Fruit fly (Drosophila melanogaster) whole organism, embryonic: ENCODE data around the gene Lst8.

Source experiments
- Blimp-1 ChIP-seq: fragments of 200-800 bp; sonication (Bioruptor generic); optimal IDR thresholded peaks from 3 replicates; lab custom pipeline; 2018; ENCODE audit warnings: missing biosample characterization, missing genetic modification characterization, mild to moderate bottlenecking, moderate library complexity, missing genetic modification reagents
- C15 ChIP-seq: fragments of 200-800 bp; sonication (Bioruptor generic); IDR thresholded peaks from 3 replicates; pipeline ENCODE4 v1.3.6; 2022; ENCODE audit warnings: missing biosample characterization, missing genetic modification characterization
- CG10209 ChIP-seq: fragments of 200-800 bp; sonication (Bioruptor generic); optimal IDR thresholded peaks from 3 replicates; lab custom pipeline; 2017; ENCODE audit warnings: missing biosample characterization, mild to moderate bottlenecking, missing genetic modification characterization, missing genetic modification reagents
- CG10462 ChIP-seq: fragments of 200-800 bp; sonication (Bioruptor generic); optimal IDR thresholded peaks from 2 replicates; lab custom pipeline; 2016; ENCODE audit warnings: missing biosample characterization, missing genetic modification characterization
- CG10959 ChIP-seq: fragments of 200-800 bp; sonication (Bioruptor generic); IDR thresholded peaks from 2 replicates; pipeline ENCODE4 v1.3.6; 2022; ENCODE audit warnings: missing biosample characterization, missing genetic modification characterization
- CG12071 ChIP-seq: fragments of 200-800 bp; sonication (Bioruptor generic); optimal IDR thresholded peaks from 3 replicates; lab custom pipeline; 2018; ENCODE audit warnings: missing biosample characterization, mild to moderate bottlenecking, missing genetic modification characterization
- CG12219 ChIP-seq: fragments of 200-800 bp; sonication (Bioruptor generic); optimal IDR thresholded peaks from 3 replicates; lab custom pipeline; 2018; ENCODE audit warnings: missing biosample characterization, mild to moderate bottlenecking, missing genetic modification characterization
- CG18599 ChIP-seq: fragments of 200-800 bp; sonication (Bioruptor generic); optimal IDR thresholded peaks from 3 replicates; lab custom pipeline; 2017; ENCODE audit warnings: missing biosample characterization, missing genetic modification characterization, mild to moderate bottlenecking, moderate library complexity, missing genetic modification reagents
- CG18764 ChIP-seq: fragments of 200-800 bp; sonication (Bioruptor generic); optimal IDR thresholded peaks from 3 replicates; lab custom pipeline; 2016; ENCODE audit warnings: missing biosample characterization, missing genetic modification characterization
- CG2202 ChIP-seq: fragments of 200-800 bp; sonication (Bioruptor generic); optimal IDR thresholded peaks from 2 replicates; lab custom pipeline; 2018; ENCODE audit warnings: missing biosample characterization, mild to moderate bottlenecking, missing genetic modification characterization
- CG30403 ChIP-seq: fragments of 200-800 bp; sonication (Bioruptor generic); optimal IDR thresholded peaks from 3 replicates; lab custom pipeline; 2016; ENCODE audit warnings: missing biosample characterization, missing genetic modification characterization
- CG32532 ChIP-seq: fragments of 200-800 bp; sonication (Bioruptor generic); IDR thresholded peaks from 2 replicates; pipeline ENCODE4 v1.3.6; 2022; ENCODE audit warnings: missing biosample characterization, missing genetic modification characterization
- CG4360 ChIP-seq: fragments of 200-800 bp; sonication (Bioruptor generic); IDR thresholded peaks from 2 replicates; pipeline ENCODE4 v1.3.6; 2022; ENCODE audit warnings: missing biosample characterization, missing genetic modification characterization
- CG4617 ChIP-seq: fragments of 200-800 bp; sonication (Bioruptor generic); optimal IDR thresholded peaks from 3 replicates; lab custom pipeline; 2016; ENCODE audit warnings: missing biosample characterization, missing genetic modification characterization, borderline replicate concordance
- CG4707 ChIP-seq: fragments of 200-800 bp; sonication (Bioruptor generic); optimal IDR thresholded peaks from 2 replicates; lab custom pipeline; 2018; ENCODE audit warnings: missing biosample characterization, mild to moderate bottlenecking, missing genetic modification characterization, moderate library complexity
- CG6254 ChIP-seq: fragments of 200-800 bp; sonication (Bioruptor generic); optimal IDR thresholded peaks from 3 replicates; lab custom pipeline; 2017; ENCODE audit warnings: mild to moderate bottlenecking, missing biosample characterization, missing genetic modification reagents, missing genetic modification characterization
- CG6791 ChIP-seq: fragments of 200-800 bp; sonication (Bioruptor generic); IDR thresholded peaks from 3 replicates; pipeline ENCODE4 v1.3.6; 2022; ENCODE audit warnings: missing biosample characterization, missing genetic modification characterization; ENCODE audit not compliant: partially characterized antibody
- CG7357 ChIP-seq: fragments of 200-800 bp; sonication (Bioruptor generic); IDR thresholded peaks from 3 replicates; pipeline ENCODE4 v1.3.6; 2022; ENCODE audit warnings: missing biosample characterization, missing genetic modification characterization
- CG8359 ChIP-seq: fragments of 200-800 bp; sonication (Bioruptor generic); optimal IDR thresholded peaks from 2 replicates; lab custom pipeline; 2017; ENCODE audit warnings: missing biosample characterization, mild to moderate bottlenecking, missing genetic modification characterization, borderline replicate concordance
- CG9437 ChIP-seq: fragments of 200-800 bp; sonication (Bioruptor generic); optimal IDR thresholded peaks from 2 replicates; lab custom pipeline; 2018; ENCODE audit warnings: missing biosample characterization, mild to moderate bottlenecking, missing genetic modification characterization
- CHES-1-like ChIP-seq: fragments of 200-800 bp; sonication (Bioruptor generic); optimal IDR thresholded peaks from 2 replicates; lab custom pipeline; 2016; ENCODE audit warnings: missing biosample characterization, missing genetic modification characterization
- CrebB ChIP-seq: fragments of 200-800 bp; sonication (Bioruptor generic); optimal IDR thresholded peaks from 3 replicates; lab custom pipeline; 2018; ENCODE audit warnings: missing biosample characterization, mild to moderate bottlenecking, missing genetic modification characterization
- Dbx ChIP-seq: fragments of 200-800 bp; sonication (Bioruptor generic); IDR thresholded peaks from 3 replicates; pipeline ENCODE4 v1.3.6; 2022; ENCODE audit warnings: missing biosample characterization, missing genetic modification characterization
- Dfd ChIP-seq, 2 experiments: fragments of >200 bp; optimal IDR thresholded peaks; 2 replicates each; lab custom pipeline; 2017; ENCODE audit warnings: missing biosample characterization in 2 of 2, missing genetic modification characterization in 2 of 2
- Dp ChIP-seq: fragments of 200-800 bp; sonication (Bioruptor generic); optimal IDR thresholded peaks from 2 replicates; lab custom pipeline; 2018; ENCODE audit warnings: missing biosample characterization, mild to moderate bottlenecking, missing genetic modification characterization, moderate library complexity
- HHEX ChIP-seq: fragments of 200-800 bp; sonication (Bioruptor generic); optimal IDR thresholded peaks from 3 replicates; lab custom pipeline; 2017; ENCODE audit warnings: missing biosample characterization, mild to moderate bottlenecking, missing genetic modification characterization, missing genetic modification reagents
- Hr51 ChIP-seq, 2 experiments: fragments of 200-800 bp; sonication (Bioruptor generic); optimal IDR thresholded peaks; 2 replicates in 1 of 2; 3 replicates in 1 of 2; lab custom pipeline; 2016 to 2018; ENCODE audit warnings: missing biosample characterization in 2 of 2, missing genetic modification characterization in 2 of 2, mild to moderate bottlenecking in 1 of 2, moderate library complexity in 1 of 2
- Hr78 ChIP-seq, 2 experiments: fragments of 200-800 bp in 1 of 2; fragments of >200 bp in 1 of 2; sonication (Bioruptor generic) in 1 of 2; optimal IDR thresholded peaks; 2 replicates each; lab custom pipeline; 2017 to 2019; ENCODE audit warnings: missing biosample characterization in 2 of 2, missing genetic modification characterization in 2 of 2, mild to moderate bottlenecking in 1 of 2, moderate library complexity in 1 of 2
- Six4 ChIP-seq: fragments of 200-800 bp; sonication (Bioruptor generic); optimal IDR thresholded peaks from 2 replicates; lab custom pipeline; 2016; ENCODE audit warnings: missing biosample characterization, missing genetic modification characterization
- ara ChIP-seq: fragments of 200-800 bp; sonication (Bioruptor generic); IDR thresholded peaks from 2 replicates; pipeline ENCODE4 v1.3.6; 2022; ENCODE audit warnings: missing biosample characterization, missing genetic modification characterization
- crc ChIP-seq: fragments of 200-800 bp; sonication (Bioruptor generic); optimal IDR thresholded peaks from 2 replicates; lab custom pipeline; 2016; ENCODE audit warnings: missing biosample characterization, missing genetic modification characterization
- crol ChIP-seq: fragments of 200-800 bp; sonication (Bioruptor generic); IDR thresholded peaks from 2 replicates; pipeline ENCODE4 v1.3.6; 2022; ENCODE audit warnings: missing biosample characterization, missing genetic modification characterization
- exex ChIP-seq: fragments of 200-800 bp; sonication (Bioruptor generic); optimal IDR thresholded peaks from 4 replicates; lab custom pipeline; 2018; ENCODE audit warnings: missing biosample characterization, mild to moderate bottlenecking, missing genetic modification characterization, moderate library complexity
- fd64A ChIP-seq: fragments of 200-800 bp; sonication (Bioruptor generic); optimal IDR thresholded peaks from 3 replicates; lab custom pipeline; 2018; ENCODE audit warnings: missing biosample characterization, mild to moderate bottlenecking, missing genetic modification characterization
- fd96Cb ChIP-seq: fragments of 200-800 bp; sonication (Bioruptor generic); optimal IDR thresholded peaks from 2 replicates; lab custom pipeline; 2018; ENCODE audit warnings: missing biosample characterization, mild to moderate bottlenecking, missing genetic modification characterization, moderate library complexity
- gce ChIP-seq: fragments of 200-800 bp; sonication (Bioruptor generic); IDR thresholded peaks from 3 replicates; pipeline ENCODE4 v1.3.6; 2022; ENCODE audit warnings: missing biosample characterization, missing genetic modification characterization
- gem ChIP-seq: fragments of 200-800 bp; sonication (Bioruptor generic); optimal IDR thresholded peaks from 2 replicates; lab custom pipeline; 2019; ENCODE audit warnings: missing biosample characterization, mild to moderate bottlenecking, missing genetic modification characterization, moderate library complexity
- insv ChIP-seq, 2 experiments: fragments of 200-800 bp; sonication (Bioruptor generic); optimal IDR thresholded peaks; 3 replicates each; lab custom pipeline; 2016 to 2018; ENCODE audit warnings: missing biosample characterization in 2 of 2, missing genetic modification characterization in 2 of 2
- klu ChIP-seq: fragments of 200-800 bp; sonication (Bioruptor generic); IDR thresholded peaks from 2 replicates; pipeline ENCODE4 v1.3.6; 2022; ENCODE audit warnings: missing biosample characterization, missing genetic modification characterization
- oc ChIP-seq: fragments of 200-800 bp; sonication (Bioruptor generic); optimal IDR thresholded peaks from 2 replicates; lab custom pipeline; 2018; ENCODE audit warnings: missing biosample characterization, mild to moderate bottlenecking, missing genetic modification characterization, moderate library complexity
- org-1 ChIP-seq: fragments of 200-800 bp; sonication (Bioruptor generic); optimal IDR thresholded peaks from 2 replicates; lab custom pipeline; 2017; ENCODE audit warnings: missing biosample characterization, missing genetic modification characterization
- phol ChIP-seq: fragments of 200-800 bp; sonication (Bioruptor generic); optimal IDR thresholded peaks from 3 replicates; lab custom pipeline; 2018; ENCODE audit warnings: missing biosample characterization, mild to moderate bottlenecking, missing genetic modification characterization, moderate library complexity
- ranshi ChIP-seq: fragments of 200-800 bp; sonication (Bioruptor generic); IDR thresholded peaks from 2 replicates; pipeline ENCODE4 v1.3.6; 2022; ENCODE audit warnings: missing biosample characterization, missing genetic modification characterization
- sd ChIP-seq: fragments of 200-800 bp; sonication (Bioruptor generic); optimal IDR thresholded peaks from 3 replicates; lab custom pipeline; 2018; ENCODE audit warnings: missing biosample characterization, mild to moderate bottlenecking, missing genetic modification characterization, moderate library complexity
- sens ChIP-seq: fragments of 200-800 bp; sonication (Bioruptor generic); peaks from one replicate; lab custom pipeline; 2016; ENCODE audit warnings: missing biosample characterization, missing genetic modification characterization
- so ChIP-seq: fragments of 200-800 bp; sonication (Bioruptor generic); IDR thresholded peaks from 3 replicates; pipeline ENCODE4 v1.3.6; 2022; ENCODE audit warnings: missing biosample characterization, missing genetic modification characterization
- yki ChIP-seq: fragments of >200 bp; optimal IDR thresholded peaks from 3 replicates; lab custom pipeline; 2018

Gene Lst8

dm6 chrX:9650048-9650447, 44.3 kb upstream of the Lst8 start (continued):
- TF ChIP-seq CG18599 (GFP tag; lab: Kevin White, UChicago) = no peak
- no peak for TF ChIP-seq CG4617 (GFP tag; lab: Kevin White, UChicago)
- TF ChIP-seq yki (lab: Kevin White, UChicago) = no peak
- no peak for TF ChIP-seq Dp (GFP tag; lab: Kevin White, UChicago)
- TF ChIP-seq CG30403 (GFP tag; lab: Kevin White, UChicago) = peak; percentile 41
- no peak for TF ChIP-seq crol
- TF ChIP-seq gem (tag; lab: Kevin White, UChicago) = peak; percentile 76
- TF ChIP-seq CG10209 (GFP tag; lab: Kevin White, UChicago) = peak; percentile 19

dm6 chrX:9647067-9647466, 41.3 kb upstream of the Lst8 start:
- TF ChIP-seq fd64A (GFP tag; lab: Kevin White, UChicago) (no peak), crol (peak; percentile 31; the same call in 1 of the 2 replicates), sd (tag; lab: Kevin White, UChicago) (peak; percentile 3), fd96Cb (no peak), Hr78 (GFP tag; optimal IDR thresholded peaks at IDR 0.05; lab: Kevin White, UChicago) (peak in 1 of 2 experiments; percentile 92), CG4360 (GFP tag; lab: Robert Waterston, UW) (0 out of 2 replicates have a peak, but pooled peaks have one; percentile 8), Blimp-1 (GFP tag; lab: Kevin White, UChicago) (peak; percentile 98), oc (tag; lab: Kevin White, UChicago) (peak; percentile 61)

- peak; percentile 91 for TF ChIP-seq CG7357 (GFP tag; lab: Robert Waterston, UW)
- TF ChIP-seq crc (GFP tag; lab: Kevin White, UChicago) = peak; percentile 95
- TF ChIP-seq klu (GFP tag; lab: Robert Waterston, UW) = peak; percentile 92
- TF ChIP-seq Dfd (GFP tag; optimal IDR thresholded peaks at IDR 0.05; lab: Kevin White, UChicago) = no peak
- peak; percentile 96 for TF ChIP-seq ranshi (GFP tag; lab: Robert Waterston, UW)
- no peak for TF ChIP-seq CG6791 (GFP tag; lab: Robert Waterston, UW)
- peak; percentile 97 for TF ChIP-seq HHEX
- peak; percentile 92 for TF ChIP-seq CG32532 (GFP tag; lab: Robert Waterston, UW)
- TF ChIP-seq Six4 (GFP tag; lab: Kevin White, UChicago) = peak; percentile 98
- TF ChIP-seq Dbx = peak; percentile 94
- peak; percentile 95 for TF ChIP-seq CG12071 (GFP tag; lab: Kevin White, UChicago)
- peak; percentile 96 for TF ChIP-seq CG12219 (GFP tag; lab: Kevin White, UChicago)
- peak; percentile 98 for TF ChIP-seq so
- peak; percentile 90 for TF ChIP-seq CG2202
- peak; percentile 99 for TF ChIP-seq sens (GFP tag; lab: Kevin White, UChicago)
- TF ChIP-seq C15 (GFP tag; lab: Robert Waterston, UW) = peak; percentile 92
- peak; percentile 69 for TF ChIP-seq exex (tag; lab: Kevin White, UChicago)
- peak; percentile 93 for TF ChIP-seq CG10462 (GFP tag; lab: Kevin White, UChicago)
- TF ChIP-seq phol = peak; percentile 94
- TF ChIP-seq CG8359 (GFP tag; lab: Kevin White, UChicago) = peak; percentile 86
- peak; percentile 92 for TF ChIP-seq org-1 (GFP tag; lab: Kevin White, UChicago)
- peak; percentile 97 for TF ChIP-seq CHES-1-like
- peak; percentile 93 for TF ChIP-seq CrebB
- peak; percentile 85 for TF ChIP-seq CG9437 (GFP tag; lab: Kevin White, UChicago)
- peak; percentile 90 for TF ChIP-seq CG4707
- peak; percentile 98 for TF ChIP-seq ara (GFP tag; lab: Robert Waterston, UW)
- peak; percentile 53 to 67 for TF ChIP-seq insv (GFP tag; optimal IDR thresholded peaks at IDR 0.05; lab: Kevin White, UChicago)
- TF ChIP-seq CG6254 (GFP tag; lab: Kevin White, UChicago) = peak; percentile 95
- TF ChIP-seq Hr51 (GFP tag; optimal IDR thresholded peaks at IDR 0.05; lab: Kevin White, UChicago) = peak; percentile 96
- peak; percentile 94 for TF ChIP-seq CG10959 (GFP tag; lab: Robert Waterston, UW)
- TF ChIP-seq CG4617 (GFP tag; lab: Kevin White, UChicago) = peak; percentile 92
- TF ChIP-seq CG18764 (GFP tag; lab: Kevin White, UChicago) = peak; percentile 94
- TF ChIP-seq gce (GFP tag; lab: Robert Waterston, UW) = peak; percentile 96
Observed at dm6 chrX:9646022-9646421, 40.3 kb upstream of the Lst8 start.
